Worm (Caenorhabditis elegans): ENCODE data around the gene jtr-1.

DNA sequence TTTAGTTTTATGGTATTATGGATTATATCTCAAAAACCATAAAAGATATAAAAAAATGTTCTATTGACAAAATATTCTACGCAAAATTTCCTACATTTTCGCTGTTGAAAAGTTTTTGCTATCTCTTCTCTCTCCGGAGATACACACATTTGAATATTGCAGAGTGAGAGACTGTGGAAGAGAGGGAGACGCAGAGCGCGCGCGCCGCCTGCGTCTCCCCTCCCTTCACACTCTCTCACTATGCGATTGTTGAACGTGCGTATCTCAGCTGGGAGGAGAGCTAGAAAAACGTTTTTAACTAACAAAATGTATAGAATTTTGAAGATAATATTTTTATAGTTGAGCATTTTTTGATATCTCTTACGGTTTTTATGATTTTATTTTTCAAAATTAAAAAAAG lies 48.4 kb downstream of the jtr-1 start:
- TF ChIP-seq klf-2 (GFP tag; conservative IDR thresholded peaks at IDR 0.05) (no peak), ref-1 (GFP tag; conservative IDR thresholded peaks at IDR 0.05) (no peak), tab-1 (GFP tag; IDR thresholded peaks at IDR 0.05) (no peak), med-1 (GFP tag; optimal IDR thresholded peaks at IDR 0.05; ENCODE audit: insufficient read depth) (no peak)
